Fruit fly (Drosophila melanogaster) whole organism, embryonic: Measurements from ENCODE around the gene Mdr65.

Experiments
- Ada2b ChIP-seq: fragments of 200-800 bp; sonication (Bioruptor generic); IDR thresholded peaks from 2 replicates; pipeline ENCODE4 v1.3.6; 2022; ENCODE audit warnings: missing biosample characterization, missing genetic modification characterization
- Asciz ChIP-seq: fragments of 200-800 bp; sonication (Bioruptor generic); optimal IDR thresholded peaks from 2 replicates; lab custom pipeline; 2017; ENCODE audit warnings: missing biosample characterization, mild to moderate bottlenecking, missing genetic modification characterization, missing genetic modification reagents
- Atf6 ChIP-seq: fragments of 200-800 bp; sonication (Bioruptor generic); IDR thresholded peaks from 2 replicates; pipeline ENCODE4 v1.3.6; 2022; ENCODE audit warnings: missing biosample characterization, missing genetic modification characterization
- BtbVII ChIP-seq: fragments of 200-800 bp; sonication (Bioruptor generic); optimal IDR thresholded peaks from 3 replicates; lab custom pipeline; 2017; ENCODE audit warnings: missing biosample characterization, mild to moderate bottlenecking, missing genetic modification characterization
- CG11093 ChIP-seq: fragments of 200-800 bp; sonication (Bioruptor generic); IDR thresholded peaks from 3 replicates; pipeline ENCODE4 v1.3.6; 2022; ENCODE audit warnings: missing biosample characterization, missing genetic modification characterization
- CG11696 ChIP-seq: fragments of 200-800 bp; sonication (Bioruptor generic); IDR thresholded peaks from 2 replicates; pipeline ENCODE4 v1.3.6; 2022; ENCODE audit warnings: missing biosample characterization, missing genetic modification characterization
- CG12236 ChIP-seq: fragments of 200-800 bp; sonication (Bioruptor generic); optimal IDR thresholded peaks from 2 replicates; lab custom pipeline; 2016; ENCODE audit warnings: missing biosample characterization, missing genetic modification characterization
- CG12299 ChIP-seq: fragments of 200-800 bp; sonication (Bioruptor generic); optimal IDR thresholded peaks from 2 replicates; lab custom pipeline; 2018; ENCODE audit warnings: missing biosample characterization, mild to moderate bottlenecking, missing genetic modification characterization
- CG1233 ChIP-seq: fragments of 200-800 bp; sonication (Bioruptor generic); optimal IDR thresholded peaks from 4 replicates; lab custom pipeline; 2018; ENCODE audit warnings: missing biosample characterization, mild to moderate bottlenecking, missing genetic modification characterization
- CG12942 ChIP-seq: fragments of 200-800 bp; sonication (Bioruptor generic); optimal IDR thresholded peaks from 3 replicates; lab custom pipeline; 2016; ENCODE audit warnings: missing biosample characterization, missing genetic modification characterization
- CG13123 ChIP-seq: fragments of 200-800 bp; sonication (Bioruptor generic); optimal IDR thresholded peaks from 2 replicates; lab custom pipeline; 2016; ENCODE audit warnings: missing biosample characterization, missing genetic modification characterization
- CG14710 ChIP-seq: fragments of 200-800 bp; sonication (Bioruptor generic); optimal IDR thresholded peaks from 3 replicates; lab custom pipeline; 2019; ENCODE audit warnings: missing biosample characterization, mild to moderate bottlenecking, missing genetic modification characterization, moderate library complexity
- CG17328 ChIP-seq: fragments of 200-800 bp; sonication (Bioruptor generic); IDR thresholded peaks from 2 replicates; pipeline ENCODE4 v1.3.6; 2022; ENCODE audit warnings: missing biosample characterization, missing genetic modification characterization
- CG17912 ChIP-seq: fragments of 200-800 bp; sonication (Bioruptor generic); optimal IDR thresholded peaks from 2 replicates; lab custom pipeline; 2018; ENCODE audit warnings: missing biosample characterization, mild to moderate bottlenecking, missing genetic modification characterization
- CG18011 ChIP-seq: fragments of 200-800 bp; sonication (Bioruptor generic); optimal IDR thresholded peaks from 2 replicates; lab custom pipeline; 2017; ENCODE audit warnings: missing biosample characterization, missing genetic modification characterization, mild to moderate bottlenecking, moderate library complexity, missing genotype
- CG18476 ChIP-seq: fragments of 200-800 bp; sonication (Bioruptor generic); optimal IDR thresholded peaks from 2 replicates; lab custom pipeline; 2016; ENCODE audit warnings: missing biosample characterization, mild to moderate bottlenecking, missing genetic modification characterization
- CG31365 ChIP-seq: fragments of 200-800 bp; sonication (Bioruptor generic); optimal IDR thresholded peaks from 2 replicates; lab custom pipeline; 2018; ENCODE audit warnings: missing biosample characterization, mild to moderate bottlenecking, missing genetic modification characterization
- CG31441 ChIP-seq: fragments of 200-800 bp; sonication (Bioruptor generic); IDR thresholded peaks from 2 replicates; pipeline ENCODE4 v1.3.6; 2022; ENCODE audit warnings: missing biosample characterization, missing genetic modification characterization
- CG3407 ChIP-seq: fragments of 200-800 bp; sonication (Bioruptor generic); optimal IDR thresholded peaks from 2 replicates; lab custom pipeline; 2018; ENCODE audit warnings: missing biosample characterization, mild to moderate bottlenecking, missing genetic modification characterization
- CG34376 ChIP-seq: fragments of 200-800 bp; sonication (Bioruptor generic); optimal IDR thresholded peaks from 2 replicates; lab custom pipeline; 2018; ENCODE audit warnings: missing biosample characterization, mild to moderate bottlenecking, missing genetic modification characterization
- CG4282 ChIP-seq: fragments of 200-800 bp; sonication (Bioruptor generic); optimal IDR thresholded peaks from 2 replicates; lab custom pipeline; 2016; ENCODE audit warnings: missing biosample characterization, missing genetic modification characterization
- CG4360 ChIP-seq: fragments of 200-800 bp; sonication (Bioruptor generic); IDR thresholded peaks from 2 replicates; pipeline ENCODE4 v1.3.6; 2022; ENCODE audit warnings: missing biosample characterization, missing genetic modification characterization
- CG4707 ChIP-seq: fragments of 200-800 bp; sonication (Bioruptor generic); optimal IDR thresholded peaks from 2 replicates; lab custom pipeline; 2018; ENCODE audit warnings: missing biosample characterization, mild to moderate bottlenecking, missing genetic modification characterization, moderate library complexity
- CG4730 ChIP-seq: fragments of 200-800 bp; sonication (Bioruptor generic); IDR thresholded peaks from 2 replicates; pipeline ENCODE4 v1.3.6; 2022; ENCODE audit warnings: missing biosample characterization, missing genetic modification characterization
- CG6791 ChIP-seq: fragments of 200-800 bp; sonication (Bioruptor generic); IDR thresholded peaks from 3 replicates; pipeline ENCODE4 v1.3.6; 2022; ENCODE audit warnings: missing biosample characterization, missing genetic modification characterization; ENCODE audit not compliant: partially characterized antibody
- CG7745 ChIP-seq: fragments of 200-800 bp; sonication (Bioruptor generic); optimal IDR thresholded peaks from 2 replicates; lab custom pipeline; 2018; ENCODE audit warnings: missing biosample characterization, mild to moderate bottlenecking, missing genetic modification characterization, moderate library complexity
- CG7987 ChIP-seq: fragments of 200-800 bp; sonication (Bioruptor generic); optimal IDR thresholded peaks from 2 replicates; lab custom pipeline; 2018; ENCODE audit warnings: missing biosample characterization, mild to moderate bottlenecking, missing genetic modification characterization, moderate library complexity
- CG9215 ChIP-seq: fragments of 200-800 bp; sonication (Bioruptor generic); IDR thresholded peaks from 2 replicates; pipeline ENCODE4 v1.3.6; 2022; ENCODE audit warnings: missing biosample characterization, missing genetic modification characterization
- CG9932 ChIP-seq: fragments of 200-800 bp; sonication (Bioruptor generic); IDR thresholded peaks from 2 replicates; pipeline ENCODE4 v1.3.6; 2022; ENCODE audit warnings: missing biosample characterization, missing genetic modification characterization
- E2f2 ChIP-seq: fragments of 200-800 bp; sonication (Bioruptor generic); IDR thresholded peaks from 2 replicates; pipeline ENCODE4 v1.3.6; 2022; ENCODE audit warnings: missing biosample characterization, missing genetic modification characterization
- HLH54F ChIP-seq: fragments of 200-800 bp; sonication (Bioruptor generic); optimal IDR thresholded peaks from 3 replicates; lab custom pipeline; 2016; ENCODE audit warnings: missing biosample characterization, missing genetic modification characterization
- Kr ChIP-seq: fragments of 200-800 bp; sonication (Bioruptor generic); optimal IDR thresholded peaks from 2 replicates; lab custom pipeline; 2017; ENCODE audit warnings: missing biosample characterization, mild to moderate bottlenecking, missing genetic modification characterization
- Mrtf ChIP-seq: fragments of 200-800 bp; sonication (Bioruptor generic); IDR thresholded peaks from 3 replicates; pipeline ENCODE4 v1.3.6; 2022; ENCODE audit warnings: missing biosample characterization, missing genetic modification characterization
- NfI ChIP-seq: fragments of 200-800 bp; sonication (Bioruptor generic); optimal IDR thresholded peaks from 3 replicates; lab custom pipeline; 2018; ENCODE audit warnings: missing biosample characterization, mild to moderate bottlenecking, missing genetic modification characterization, moderate library complexity
- TFAM ChIP-seq: fragments of 200-800 bp; sonication (Bioruptor generic); optimal IDR thresholded peaks from 2 replicates; lab custom pipeline; 2017; ENCODE audit warnings: missing biosample characterization, missing genetic modification characterization, inconsistent platforms
- Tbp ChIP-seq: fragments of >200 bp; optimal IDR thresholded peaks from 2 replicates; lab custom pipeline; 2018; ENCODE audit warnings: missing biosample characterization, missing genetic modification characterization
- Xrp1 ChIP-seq: fragments of 200-800 bp; sonication (Bioruptor generic); IDR thresholded peaks from 2 replicates; pipeline ENCODE4 v1.3.6; 2022; ENCODE audit warnings: missing biosample characterization, missing genetic modification characterization
- ara ChIP-seq: fragments of 200-800 bp; sonication (Bioruptor generic); IDR thresholded peaks from 2 replicates; pipeline ENCODE4 v1.3.6; 2022; ENCODE audit warnings: missing biosample characterization, missing genetic modification characterization
- dpn ChIP-seq, 2 experiments: fragments of 200-800 bp; sonication (Bioruptor generic); optimal IDR thresholded peaks; 3 replicates each; lab custom pipeline; 2016; ENCODE audit warnings: missing biosample characterization in 2 of 2, missing genetic modification characterization in 2 of 2
- eyg ChIP-seq: fragments of 200-800 bp; sonication (Bioruptor generic); optimal IDR thresholded peaks from 3 replicates; lab custom pipeline; 2016; ENCODE audit warnings: missing biosample characterization, missing genetic modification characterization
- gcm2 ChIP-seq: fragments of 200-800 bp; sonication (Bioruptor generic); optimal IDR thresholded peaks from 2 replicates; lab custom pipeline; 2016; ENCODE audit warnings: missing biosample characterization, missing genetic modification characterization
- her ChIP-seq: fragments of 200-800 bp; sonication (Bioruptor generic); optimal IDR thresholded peaks from 2 replicates; lab custom pipeline; 2016; ENCODE audit warnings: missing biosample characterization, missing genetic modification characterization
- kah ChIP-seq: fragments of 200-800 bp; sonication (Bioruptor generic); optimal IDR thresholded peaks from 2 replicates; lab custom pipeline; 2018; ENCODE audit warnings: missing biosample characterization, mild to moderate bottlenecking, missing genetic modification characterization
- knrl ChIP-seq: fragments of 200-800 bp; sonication (Bioruptor generic); IDR thresholded peaks from 3 replicates; pipeline ENCODE4 v1.3.6; 2022; ENCODE audit warnings: missing biosample characterization, missing genetic modification characterization; ENCODE audit not compliant: partially characterized antibody
- otp ChIP-seq: fragments of 200-800 bp; sonication (Bioruptor generic); IDR thresholded peaks from 3 replicates; pipeline ENCODE4, ENCODE4 v1.3.6; 2022; ENCODE audit warnings: missing biosample characterization, missing genetic modification characterization
- pros ChIP-seq: fragments of 200-800 bp; sonication (Bioruptor generic); optimal IDR thresholded peaks from 3 replicates; lab custom pipeline; 2019; ENCODE audit warnings: missing biosample characterization, mild to moderate bottlenecking, missing genetic modification characterization, moderate library complexity
- ro ChIP-seq: fragments of 200-800 bp; sonication (Bioruptor generic); IDR thresholded peaks from 2 replicates; pipeline ENCODE4 v1.3.6; 2022; ENCODE audit warnings: missing biosample characterization, missing genetic modification characterization
- sug ChIP-seq: fragments of 200-800 bp; optimal IDR thresholded peaks from 2 replicates; lab custom pipeline; 2019; ENCODE audit warnings: missing biosample characterization, mild to moderate bottlenecking, missing genetic modification characterization, moderate library complexity
- trem ChIP-seq: fragments of 200-800 bp; optimal IDR thresholded peaks from 3 replicates; lab custom pipeline; 2019; ENCODE audit warnings: missing biosample characterization, mild to moderate bottlenecking, missing genetic modification characterization, moderate library complexity
- ttk ChIP-seq: fragments of 200-800 bp; sonication (Bioruptor generic); IDR thresholded peaks from 2 replicates; pipeline ENCODE4 v2.1.2; 2022; ENCODE audit warnings: missing biosample characterization, missing genetic modification characterization
- wdn ChIP-seq: fragments of 200-800 bp; sonication (Bioruptor generic); IDR thresholded peaks from 2 replicates; pipeline ENCODE4 v1.3.6; 2022; ENCODE audit warnings: missing biosample characterization, missing genetic modification characterization
- z ChIP-seq: fragments of 200-800 bp; sonication (Bioruptor generic); IDR thresholded peaks from 3 replicates; pipeline ENCODE4 v1.3.6; 2022; ENCODE audit warnings: missing biosample characterization, missing genetic modification characterization

Mdr65 gene

DNA sequence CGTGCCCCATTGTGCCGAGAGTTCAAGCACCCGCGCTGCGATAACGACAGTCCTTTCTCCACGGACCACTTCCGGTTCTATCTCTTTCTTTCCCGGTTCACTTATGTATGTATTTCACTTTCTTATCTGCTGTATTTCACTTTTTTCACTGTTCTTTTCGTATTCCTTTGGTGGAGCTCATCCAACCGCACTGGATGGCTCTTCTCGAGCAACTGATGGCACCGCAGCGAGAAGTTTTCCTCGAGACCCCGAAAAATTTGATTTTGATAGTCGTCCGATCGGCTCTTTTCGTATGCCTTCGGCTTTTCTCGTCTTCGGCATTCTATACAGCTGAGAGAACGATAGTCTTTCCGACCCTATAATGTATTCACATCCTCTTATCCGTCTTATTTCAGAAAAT is 27.7 kb downstream of the Mdr65 start, which contains the start of gene LanA (continued):
- peak; percentile 31; the same call in 1 of the 3 replicates for TF ChIP-seq otp (GFP tag; lab: Robert Waterston, UW)
- TF ChIP-seq CG12942 (GFP tag; lab: Kevin White, UChicago) = no peak
- TF ChIP-seq Mrtf (GFP tag; lab: Robert Waterston, UW) = no peak
- TF ChIP-seq CG18011 (GFP tag; lab: Kevin White, UChicago) = no peak
- no peak for TF ChIP-seq knrl (GFP tag; lab: Robert Waterston, UW)
- no peak for TF ChIP-seq CG14710 (tag; lab: Kevin White, UChicago)
- peak; percentile 16 for TF ChIP-seq CG17912 (GFP tag; lab: Kevin White, UChicago)
- no peak for TF ChIP-seq dpn (GFP tag; optimal IDR thresholded peaks at IDR 0.05; lab: Kevin White, UChicago)
- TF ChIP-seq ttk (GFP tag; lab: Robert Waterston, UW) = no peak
- no peak for TF ChIP-seq CG9932
- peak; percentile 45 for TF ChIP-seq her (GFP tag; lab: Kevin White, UChicago)
- peak; percentile 16; the same call in 1 of the 2 replicates for TF ChIP-seq CG17328 (GFP tag; lab: Robert Waterston, UW)
- TF ChIP-seq CG4360 (GFP tag; lab: Robert Waterston, UW) = peak; percentile 15; the same call in 1 of the 2 replicates
- TF ChIP-seq wdn (GFP tag; lab: Robert Waterston, UW) = no peak
- TF ChIP-seq NfI (GFP tag; lab: Kevin White, UChicago) = no peak
- no peak for TF ChIP-seq TFAM (GFP tag; lab: Kevin White, UChicago)
- TF ChIP-seq CG4282 (GFP tag; lab: Kevin White, UChicago) = no peak
- TF ChIP-seq CG7745 (tag; lab: Kevin White, UChicago) = peak; percentile 34
- peak; percentile 52; the same call in 1 of the 3 replicates for TF ChIP-seq CG6791 (GFP tag; lab: Robert Waterston, UW)
- TF ChIP-seq ara (GFP tag; lab: Robert Waterston, UW) = no peak
- no peak for TF ChIP-seq Kr (GFP tag; lab: Kevin White, UChicago)
- no peak for TF ChIP-seq CG4730 (GFP tag; lab: Robert Waterston, UW)
- no peak for TF ChIP-seq gcm2
- no peak for TF ChIP-seq HLH54F
- no peak for TF ChIP-seq CG31441 (GFP tag; lab: Robert Waterston, UW)
- peak; percentile 26 for TF ChIP-seq sug (tag; lab: Kevin White, UChicago)
- no peak for TF ChIP-seq Asciz (GFP tag; lab: Kevin White, UChicago)
- no peak for TF ChIP-seq CG9215 (GFP tag; lab: Robert Waterston, UW)
- peak; percentile 7 for TF ChIP-seq CG4707 (GFP tag; lab: Kevin White, UChicago)
- peak; percentile 61 for TF ChIP-seq CG34376
- TF ChIP-seq CG31365 = no peak
- TF ChIP-seq CG7987 = no peak
- no peak for TF ChIP-seq CG1233
- TF ChIP-seq Atf6 = peak; percentile 44; the same call in 1 of the 2 replicates
- no peak for TF ChIP-seq CG12299
- no peak for TF ChIP-seq CG18476 (GFP tag; lab: Kevin White, UChicago)
- peak; percentile 44 for TF ChIP-seq pros (GFP tag; lab: Kevin White, UChicago)
- TF ChIP-seq kah (GFP tag; lab: Kevin White, UChicago) = peak; percentile 27
- TF ChIP-seq trem (tag; lab: Kevin White, UChicago) = no peak
- TF ChIP-seq ro (GFP tag; lab: Robert Waterston, UW) = no peak
- TF ChIP-seq Xrp1 = 0 out of 2 replicates have a peak, but pooled peaks have one; percentile 26
- TF ChIP-seq CG13123 (GFP tag; lab: Kevin White, UChicago) = no peak
- no peak for TF ChIP-seq CG12236
- TF ChIP-seq CG11093 = no peak
- TF ChIP-seq CG3407 = no peak
- TF ChIP-seq z (GFP tag; lab: Robert Waterston, UW) = peak; percentile 28; the same call in 1 of the 3 replicates
- no peak for TF ChIP-seq Ada2b (GFP tag; lab: Robert Waterston, UW)
- TF ChIP-seq Tbp (GFP tag; lab: Kevin White, UChicago) = no peak
- TF ChIP-seq CG11696 = no peak
- TF ChIP-seq BtbVII (GFP tag; lab: Kevin White, UChicago) = no peak
- peak; percentile 17 for TF ChIP-seq eyg (GFP tag; lab: Kevin White, UChicago)
- no peak for TF ChIP-seq E2f2
